Worm (Caenorhabditis elegans) whole organism, L2 larva: ENCODE measurements around the gene C17C3.11.

Source experiments
- C34F6.9 ChIP-seq: fragments of 150-350 bp; optimal IDR thresholded peaks from 2 replicates; lab custom pipeline; 2014; ENCODE audit warnings: missing biosample characterization, missing genetic modification characterization
- R02D3.7 ChIP-seq: fragments of 150-350 bp; optimal IDR thresholded peaks from 2 replicates; lab custom pipeline; 2014; ENCODE audit warnings: missing biosample characterization, missing genetic modification characterization
- ZK546.5 ChIP-seq: sonication (generic microtip); optimal IDR thresholded peaks from 2 replicates; lab custom pipeline; 2017; ENCODE audit warnings: missing biosample characterization, missing genetic modification characterization
- alr-1 ChIP-seq: fragments of 150-350 bp; optimal IDR thresholded peaks from 2 replicates; lab custom pipeline; 2014; ENCODE audit warnings: missing biosample characterization, missing genetic modification characterization
- aly-2 ChIP-seq: fragments of 150-350 bp; optimal IDR thresholded peaks from 2 replicates; lab custom pipeline; 2014; ENCODE audit warnings: missing biosample characterization, missing genetic modification characterization
- blmp-1 ChIP-seq: sonication (generic microtip); optimal IDR thresholded peaks from 2 replicates; lab custom pipeline; 2017; ENCODE audit warnings: missing genetic modification characterization, mild to moderate bottlenecking, missing compliant biosample characterization, antibody characterized with exemption, moderate library complexity; ENCODE audit not compliant: insufficient read depth
- crh-2 ChIP-seq: sonication (generic microtip); optimal IDR thresholded peaks from 2 replicates; lab custom pipeline; 2017; ENCODE audit warnings: missing biosample characterization, missing genetic modification characterization
- dmd-4 ChIP-seq: sonication (generic microtip); optimal IDR thresholded peaks from 2 replicates; lab custom pipeline; 2017; ENCODE audit warnings: missing biosample characterization, missing genetic modification characterization
- elt-1 ChIP-seq: fragments of 150-350 bp; optimal IDR thresholded peaks from 2 replicates; lab custom pipeline; 2014; ENCODE audit warnings: missing biosample characterization, missing genetic modification characterization
- elt-3 ChIP-seq: sonication (generic microtip); optimal IDR thresholded peaks from 2 replicates; lab custom pipeline; 2017; ENCODE audit warnings: missing biosample characterization, missing genetic modification characterization
- fos-1 ChIP-seq: fragments of 150-350 bp; optimal IDR thresholded peaks from 2 replicates; lab custom pipeline; 2014; ENCODE audit warnings: missing biosample characterization, missing genetic modification characterization
- lin-11 ChIP-seq: fragments of 150-350 bp; sonication (generic microtip); optimal IDR thresholded peaks from 2 replicates; lab custom pipeline; 2014; ENCODE audit warnings: missing biosample characterization, missing genetic modification characterization, inconsistent platforms, mixed read lengths
- lin-13 ChIP-seq: fragments of 150-350 bp; optimal IDR thresholded peaks from 2 replicates; lab custom pipeline; 2014; ENCODE audit warnings: missing biosample characterization, missing genetic modification reagents, missing genetic modification characterization
- lin-39 ChIP-seq: fragments of 150-350 bp; optimal IDR thresholded peaks from 2 replicates; lab custom pipeline; 2014; ENCODE audit warnings: missing biosample characterization, missing genetic modification reagents, missing genetic modification characterization
- mab-5 ChIP-seq: fragments of 150-350 bp; optimal IDR thresholded peaks from 2 replicates; lab custom pipeline; 2014; ENCODE audit warnings: missing biosample characterization, missing genetic modification characterization
- mbf-1 ChIP-seq: sonication (generic microtip); optimal IDR thresholded peaks from 2 replicates; lab custom pipeline; 2017; ENCODE audit warnings: missing biosample characterization, missing genetic modification characterization
- mdl-1 ChIP-seq, 2 experiments: fragments of 150-350 bp in 1 of 2; sonication (generic microtip) in 1 of 2; optimal IDR thresholded peaks; 2 replicates each; lab custom pipeline; 2017; ENCODE audit warnings: missing biosample characterization in 2 of 2, missing genetic modification characterization in 2 of 2
- nhr-12 ChIP-seq: fragments of 150-350 bp; optimal IDR thresholded peaks from 2 replicates; lab custom pipeline; 2014; ENCODE audit warnings: missing biosample characterization, missing genetic modification characterization
- nhr-129 ChIP-seq: fragments of 150-350 bp; optimal IDR thresholded peaks from 2 replicates; lab custom pipeline; 2014; ENCODE audit warnings: missing biosample characterization, missing genetic modification characterization
- nhr-21 ChIP-seq: fragments of 150-350 bp; optimal IDR thresholded peaks from 2 replicates; lab custom pipeline; 2014; ENCODE audit warnings: missing biosample characterization, missing genetic modification characterization
- nhr-23 ChIP-seq: fragments of 150-350 bp; optimal IDR thresholded peaks from 2 replicates; lab custom pipeline; 2014; ENCODE audit warnings: missing biosample characterization, missing genetic modification reagents, missing genetic modification characterization
- nhr-237 ChIP-seq: fragments of 150-350 bp; optimal IDR thresholded peaks from 2 replicates; lab custom pipeline; 2014; ENCODE audit warnings: missing biosample characterization, missing genetic modification characterization
- nhr-25 ChIP-seq: fragments of 150-350 bp; sonication (generic microtip); optimal IDR thresholded peaks from 3 replicates; lab custom pipeline; 2014; ENCODE audit warnings: missing biosample characterization, missing genetic modification characterization
- peb-1 ChIP-seq: fragments of 150-350 bp; optimal IDR thresholded peaks from 2 replicates; lab custom pipeline; 2014; ENCODE audit warnings: missing biosample characterization, missing genetic modification characterization
- sem-4 ChIP-seq: fragments of 150-350 bp; optimal IDR thresholded peaks from 2 replicates; lab custom pipeline; 2014; ENCODE audit warnings: missing biosample characterization, missing genetic modification reagents, missing genetic modification characterization
- skn-1 ChIP-seq: sonication (generic microtip); optimal IDR thresholded peaks from 2 replicates; lab custom pipeline; 2017; ENCODE audit warnings: missing biosample characterization, missing genetic modification characterization
- sma-3 ChIP-seq: sonication (generic microtip); optimal IDR thresholded peaks from 2 replicates; lab custom pipeline; 2016; ENCODE audit warnings: missing genetic modification reagents, missing genetic modification characterization, missing compliant biosample characterization
- sma-9 ChIP-seq, 2 experiments: fragments of 150-350 bp in 1 of 2; sonication (generic microtip) in 1 of 2; optimal IDR thresholded peaks; 2 replicates each; lab custom pipeline; 2014 to 2016; ENCODE audit warnings: missing genetic modification characterization in 2 of 2, mild to moderate bottlenecking in 1 of 2, missing biosample characterization in 1 of 2, missing compliant biosample characterization in 1 of 2, missing genetic modification reagents in 1 of 2, moderate library complexity in 1 of 2
- snpc-4 ChIP-seq: fragments of 150-350 bp; optimal IDR thresholded peaks from 2 replicates; lab custom pipeline; 2014; ENCODE audit warnings: missing biosample characterization, missing genetic modification characterization
- unc-62 ChIP-seq: fragments of 150-350 bp; optimal IDR thresholded peaks from 2 replicates; lab custom pipeline; 2014; ENCODE audit warnings: missing biosample characterization, missing genetic modification reagents, missing genetic modification characterization
- zag-1 ChIP-seq: fragments of 150-350 bp; optimal IDR thresholded peaks from 2 replicates; lab custom pipeline; 2014; ENCODE audit warnings: missing biosample characterization, missing genetic modification characterization
- ztf-11 ChIP-seq: sonication (generic microtip); optimal IDR thresholded peaks from 2 replicates; lab custom pipeline; 2017; ENCODE audit warnings: missing biosample characterization, missing genetic modification characterization
- ztf-4 ChIP-seq: fragments of 150-350 bp; optimal IDR thresholded peaks from 2 replicates; lab custom pipeline; 2014; ENCODE audit warnings: missing biosample characterization, missing genetic modification characterization

The C17C3.11 gene

ce11 chrII:5517643-5518042 is 20.0 kb upstream of the C17C3.11 start, which contains the start of gene ZK177.9:
TSS of gene ZK177.9 (minus strand) at chrII:5517743.
- TF ChIP-seq R02D3.7 (tag; lab: Kevin White, UChicago) = no peak
- no peak for TF ChIP-seq alr-1
- TF ChIP-seq sem-4 (tag; lab: Kevin White, UChicago) = no peak
- no peak for TF ChIP-seq skn-1 (tag; lab: Kevin White, UChicago)
- TF ChIP-seq mdl-1 (tag; optimal IDR thresholded peaks at IDR 0.05; lab: Kevin White, UChicago) = no peak
- no peak for TF ChIP-seq elt-3 (tag; lab: Kevin White, UChicago)
- no peak for TF ChIP-seq elt-1

- TF ChIP-seq ztf-11 = no peak
- TF ChIP-seq nhr-129 (tag; lab: Kevin White, UChicago) = no peak
- TF ChIP-seq zag-1 (tag; lab: Kevin White, UChicago) = no peak
- no peak for TF ChIP-seq mbf-1
- TF ChIP-seq peb-1 (tag; lab: Kevin White, UChicago) = no peak
- no peak for TF ChIP-seq nhr-23 (tag; lab: Kevin White, UChicago)
- TF ChIP-seq fos-1 (tag; lab: Kevin White, UChicago) = no peak
- no peak for TF ChIP-seq aly-2 (tag; lab: Kevin White, UChicago)
- no peak for TF ChIP-seq lin-39 (tag; lab: Kevin White, UChicago)
- TF ChIP-seq mdl-1 (tag; optimal IDR thresholded peaks at IDR 0.05; lab: Kevin White, UChicago) = no peak
- TF ChIP-seq, all 48 proteins: peak for 0
Measured at ce11 chrII:5518055-5518454, 19.6 kb upstream of the C17C3.11 start.

- TF ChIP-seq nhr-25 (tag; lab: Kevin White, UChicago) (no peak), lin-11 (tag; lab: Kevin White, UChicago) (no peak), nhr-23 (tag; lab: Kevin White, UChicago) (no peak)
Measured at ce11 chrII:5518910-5519309, 18.7 kb upstream of the C17C3.11 start, which contains the start of gene ZK177.2. TSS of gene ZK177.2 (plus strand) at chrII:5519210.

- TF ChIP-seq sma-9 (GFP tag; optimal IDR thresholded peaks at IDR 0.05; lab: Kevin White, UChicago) (no peak), sma-9 (tag; optimal IDR thresholded peaks at IDR 0.05; lab: Kevin White, UChicago) (no peak), nhr-12 (no peak)
- TF ChIP-seq, all 48 proteins: peak for 0
Measured at ce11 chrII:5521411-5521810, 16.2 kb upstream of the C17C3.11 start, which contains the start of gene ZK177.12. TSS of gene ZK177.12 (plus strand) at chrII:5521711.

ce11 chrII:5522637-5523036 is 15.0 kb upstream of the C17C3.11 start, which contains the start of gene ZK177.11:
TSS of gene ZK177.11 (plus strand) at chrII:5522937.
- no peak for TF ChIP-seq dmd-4 (tag; lab: Kevin White, UChicago)
- TF ChIP-seq mbf-1 = no peak
- no peak for TF ChIP-seq elt-1
- TF ChIP-seq crh-2 (tag; lab: Kevin White, UChicago) = no peak
- TF ChIP-seq lin-11 (tag; lab: Kevin White, UChicago) = no peak
- no peak for TF ChIP-seq nhr-21
- TF ChIP-seq nhr-129 (tag; lab: Kevin White, UChicago) = no peak
- TF ChIP-seq unc-62 (GFP tag; lab: Kevin White, UChicago) = no peak
- TF ChIP-seq mab-5 (tag; lab: Kevin White, UChicago) = no peak
- no peak for TF ChIP-seq blmp-1
- no peak for TF ChIP-seq nhr-25 (tag; lab: Kevin White, UChicago)
- TF ChIP-seq sma-3 (GFP tag; lab: Kevin White, UChicago) = no peak
- TF ChIP-seq lin-39 (tag; lab: Kevin White, UChicago) = no peak
- no peak for TF ChIP-seq C34F6.9 (tag; lab: Kevin White, UChicago)
- TF ChIP-seq peb-1 (tag; lab: Kevin White, UChicago) = no peak
- no peak for TF ChIP-seq ztf-4
- no peak for TF ChIP-seq nhr-237
- TF ChIP-seq, all 48 proteins: peak for 0

ce11 chrII:5525297-5525696 is 12.3 kb upstream of the C17C3.11 start, which contains the start of gene tbx-35:
TSS of gene tbx-35 (minus strand) at chrII:5525397.
- TF ChIP-seq snpc-4 (tag; lab: Kevin White, UChicago) (no peak), ZK546.5 (tag; lab: Kevin White, UChicago) (no peak), sma-3 (GFP tag; lab: Kevin White, UChicago) (no peak), lin-13 (GFP tag; lab: Kevin White, UChicago) (no peak), crh-2 (tag; lab: Kevin White, UChicago) (no peak), nhr-12 (no peak), blmp-1 (no peak), ztf-4 (no peak), mbf-1 (no peak), nhr-25 (tag; lab: Kevin White, UChicago) (no peak)
- TF ChIP-seq, all 48 proteins: peak for 0
